Fruit fly (Drosophila melanogaster) whole organism, adult: ENCODE data around the gene CG32855.

Source experiments
- Hr96 ChIP-seq: fragments of 200-800 bp; sonication (Bioruptor generic); optimal IDR thresholded peaks from 2 replicates; lab custom pipeline; 2016; ENCODE audit warnings: missing biosample characterization, missing genetic modification characterization
- bab1 ChIP-seq: fragments of 200-800 bp; sonication (Bioruptor generic); optimal IDR thresholded peaks from 3 replicates; lab custom pipeline; 2019; ENCODE audit warnings: missing biosample characterization, mild to moderate bottlenecking, missing genetic modification characterization, moderate library complexity
- ovo ChIP-seq: fragments of 200-800 bp; sonication (Bioruptor generic); optimal IDR thresholded peaks from 2 replicates; lab custom pipeline; 2016; ENCODE audit warnings: missing biosample characterization, missing genetic modification characterization
- pad ChIP-seq: fragments of 200-800 bp; sonication (Bioruptor generic); optimal IDR thresholded peaks from 3 replicates; lab custom pipeline; 2017; ENCODE audit warnings: missing biosample characterization, missing genetic modification characterization, mild to moderate bottlenecking, moderate library complexity, missing genetic modification reagents
- toe ChIP-seq: fragments of 200-800 bp; sonication (Bioruptor generic); optimal IDR thresholded peaks from 2 replicates; lab custom pipeline; 2016; ENCODE audit warnings: missing biosample characterization, missing genetic modification characterization

DNA sequence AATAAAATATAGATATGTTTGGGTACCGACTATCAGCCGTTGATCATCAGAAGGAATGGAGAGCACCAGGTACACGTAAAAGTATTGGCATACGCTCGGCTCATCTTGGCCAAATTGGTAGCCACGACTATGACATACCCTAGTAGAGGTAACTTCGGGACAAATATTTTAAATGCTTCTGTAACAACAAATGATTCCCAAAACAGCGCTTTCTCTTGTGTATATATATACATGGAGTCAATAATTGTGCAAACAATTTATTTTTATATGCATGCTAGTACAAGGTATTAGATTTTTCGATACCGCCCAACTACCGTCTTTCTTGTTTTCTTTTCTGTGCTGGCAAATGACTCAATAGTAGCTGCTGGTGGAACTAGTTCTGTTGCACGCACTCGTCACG is 38.6 kb upstream of the CG32855 start:
- TF ChIP-seq Hr96 (no peak), bab1 (GFP tag; lab: Kevin White, UChicago) (no peak), ovo (GFP tag; lab: Kevin White, UChicago) (no peak), pad (GFP tag; lab: Kevin White, UChicago) (no peak), toe (GFP tag; lab: Kevin White, UChicago) (no peak)
